Fruit fly (Drosophila melanogaster) whole organism, adult: Measurements from ENCODE around the gene Oatp33Eb.
A peak's percentile ranks its signal among the peaks of the same experiment; 100 is the strongest.

Source experiments
- CG11617 ChIP-seq: fragments of 200-800 bp; sonication (Bioruptor generic); optimal IDR thresholded peaks from 2 replicates; lab custom pipeline; 2017; ENCODE audit warnings: mild to moderate bottlenecking, missing biosample characterization, missing genetic modification reagents, missing genetic modification characterization
- CG12768 ChIP-seq: fragments of 200-800 bp; sonication (Bioruptor generic); optimal IDR thresholded peaks from 2 replicates; lab custom pipeline; 2017; ENCODE audit warnings: missing biosample characterization, missing genetic modification characterization, mild to moderate bottlenecking, moderate library complexity, missing genetic modification reagents
- CG14711 ChIP-seq: fragments of 200-800 bp; sonication (Bioruptor generic); optimal IDR thresholded peaks from 2 replicates; lab custom pipeline; 2018; ENCODE audit warnings: missing biosample characterization, mild to moderate bottlenecking, missing genetic modification characterization, moderate library complexity
- CG1620 ChIP-seq: fragments of 200-800 bp; sonication (Bioruptor generic); optimal IDR thresholded peaks from 2 replicates; lab custom pipeline; 2016; ENCODE audit warnings: missing biosample characterization, missing genetic modification characterization
- CG33017 ChIP-seq: fragments of 200-800 bp; sonication (Bioruptor generic); optimal IDR thresholded peaks from 2 replicates; lab custom pipeline; 2018; ENCODE audit warnings: missing biosample characterization, mild to moderate bottlenecking, missing genetic modification characterization, moderate library complexity
- CG5204 ChIP-seq: fragments of 200-800 bp; sonication (Bioruptor generic); optimal IDR thresholded peaks from 2 replicates; lab custom pipeline; 2016; ENCODE audit warnings: missing biosample characterization, missing genetic modification characterization
- CG7045 ChIP-seq: fragments of 200-800 bp; sonication (Bioruptor generic); optimal IDR thresholded peaks from 2 replicates; lab custom pipeline; 2017; ENCODE audit warnings: missing biosample characterization, mild to moderate bottlenecking, missing genetic modification characterization
- CG7101 ChIP-seq: fragments of 200-800 bp; sonication (Bioruptor generic); optimal IDR thresholded peaks from 2 replicates; lab custom pipeline; 2018; ENCODE audit warnings: missing biosample characterization, mild to moderate bottlenecking, missing genetic modification characterization, moderate library complexity
- Clk ChIP-seq: fragments of 200-800 bp; sonication (Bioruptor generic); optimal IDR thresholded peaks from 2 replicates; lab custom pipeline; 2017; ENCODE audit warnings: missing biosample characterization, missing genetic modification characterization
- Crg-1 ChIP-seq: fragments of 200-800 bp; sonication (Bioruptor generic); optimal IDR thresholded peaks from 2 replicates; lab custom pipeline; 2016; ENCODE audit warnings: missing biosample characterization, missing genetic modification characterization
- Hr96 ChIP-seq: fragments of 200-800 bp; sonication (Bioruptor generic); optimal IDR thresholded peaks from 2 replicates; lab custom pipeline; 2016; ENCODE audit warnings: missing biosample characterization, missing genetic modification characterization
- Mnt ChIP-seq: fragments of 200-800 bp; sonication (Bioruptor generic); optimal IDR thresholded peaks from 2 replicates; lab custom pipeline; 2016; ENCODE audit warnings: missing biosample characterization, mild to moderate bottlenecking, missing genetic modification characterization
- bab1 ChIP-seq: fragments of 200-800 bp; sonication (Bioruptor generic); optimal IDR thresholded peaks from 3 replicates; lab custom pipeline; 2019; ENCODE audit warnings: missing biosample characterization, mild to moderate bottlenecking, missing genetic modification characterization, moderate library complexity
- cic ChIP-seq: fragments of 200-800 bp; sonication (Bioruptor generic); optimal IDR thresholded peaks from 2 replicates; lab custom pipeline; 2017; ENCODE audit warnings: missing biosample characterization, mild to moderate bottlenecking, missing genetic modification characterization, moderate library complexity
- cnc ChIP-seq, 2 experiments: fragments of >200 bp; optimal IDR thresholded peaks; 2 replicates each; lab custom pipeline; 2017
- kay ChIP-seq: fragments of 200-800 bp; sonication (Bioruptor generic); peaks from one replicate; lab custom pipeline; 2016; ENCODE audit warnings: missing biosample characterization, missing genetic modification characterization, borderline replicate concordance
- ovo ChIP-seq: fragments of 200-800 bp; sonication (Bioruptor generic); optimal IDR thresholded peaks from 2 replicates; lab custom pipeline; 2016; ENCODE audit warnings: missing biosample characterization, missing genetic modification characterization
- pad ChIP-seq: fragments of 200-800 bp; sonication (Bioruptor generic); optimal IDR thresholded peaks from 3 replicates; lab custom pipeline; 2017; ENCODE audit warnings: missing biosample characterization, missing genetic modification characterization, mild to moderate bottlenecking, moderate library complexity, missing genetic modification reagents
- tj ChIP-seq: fragments of 200-800 bp; sonication (Bioruptor generic); optimal IDR thresholded peaks from 3 replicates; lab custom pipeline; 2017; ENCODE audit warnings: missing biosample characterization, mild to moderate bottlenecking, missing genetic modification characterization, moderate library complexity
- toe ChIP-seq: fragments of 200-800 bp; sonication (Bioruptor generic); optimal IDR thresholded peaks from 2 replicates; lab custom pipeline; 2016; ENCODE audit warnings: missing biosample characterization, missing genetic modification characterization

Gene Oatp33Eb

DNA sequence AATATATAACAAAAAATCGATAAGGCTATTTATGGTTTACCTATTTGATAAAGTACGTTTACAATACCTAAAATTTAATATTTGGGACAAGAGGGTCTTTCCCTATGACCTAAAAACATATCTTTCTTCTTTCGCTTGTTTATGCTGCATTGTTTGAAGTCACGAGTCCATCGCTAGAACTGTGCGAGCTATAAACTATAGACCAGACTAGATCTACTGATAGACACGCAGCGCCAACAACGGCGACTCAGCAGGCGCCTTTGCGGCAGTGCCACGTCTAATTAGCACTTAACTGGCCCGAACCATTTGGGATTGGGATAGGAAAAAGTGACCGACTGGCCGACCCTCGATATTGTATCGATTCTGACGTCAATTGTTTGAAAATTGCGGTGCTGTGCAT lies 24.7 kb downstream of the Oatp33Eb start:
- TF ChIP-seq toe (GFP tag; lab: Kevin White, UChicago): no peak
- no peak for TF ChIP-seq Hr96

DNA sequence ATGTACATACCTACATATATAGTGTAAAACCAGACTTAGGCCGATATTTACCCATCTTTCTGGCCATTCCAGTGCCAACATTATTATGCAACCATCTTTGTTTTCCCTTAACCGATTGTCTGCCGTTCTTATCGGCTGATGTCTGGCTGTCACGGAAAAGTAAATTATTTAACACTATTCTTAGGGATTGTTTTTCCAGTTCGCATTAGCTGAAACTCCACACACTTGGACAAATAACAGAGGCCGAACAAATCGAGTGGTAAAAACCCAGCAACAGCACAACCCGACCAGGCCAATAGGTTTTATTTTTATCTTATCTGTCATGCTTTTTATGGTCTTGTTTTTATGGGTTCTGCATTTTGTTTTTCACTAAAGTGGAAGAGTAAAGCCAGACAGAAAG lies 25.3 kb downstream of the Oatp33Eb start:
- TF ChIP-seq CG5204 (GFP tag; lab: Kevin White, UChicago) (no peak), Mnt (GFP tag; lab: Kevin White, UChicago) (no peak), CG14711 (no peak), cnc (optimal IDR thresholded peaks at IDR 0.05; lab: Kevin White, UChicago) (no peak), tj (GFP tag; lab: Kevin White, UChicago) (no peak), CG1620 (GFP tag; lab: Kevin White, UChicago) (no peak)

DNA sequence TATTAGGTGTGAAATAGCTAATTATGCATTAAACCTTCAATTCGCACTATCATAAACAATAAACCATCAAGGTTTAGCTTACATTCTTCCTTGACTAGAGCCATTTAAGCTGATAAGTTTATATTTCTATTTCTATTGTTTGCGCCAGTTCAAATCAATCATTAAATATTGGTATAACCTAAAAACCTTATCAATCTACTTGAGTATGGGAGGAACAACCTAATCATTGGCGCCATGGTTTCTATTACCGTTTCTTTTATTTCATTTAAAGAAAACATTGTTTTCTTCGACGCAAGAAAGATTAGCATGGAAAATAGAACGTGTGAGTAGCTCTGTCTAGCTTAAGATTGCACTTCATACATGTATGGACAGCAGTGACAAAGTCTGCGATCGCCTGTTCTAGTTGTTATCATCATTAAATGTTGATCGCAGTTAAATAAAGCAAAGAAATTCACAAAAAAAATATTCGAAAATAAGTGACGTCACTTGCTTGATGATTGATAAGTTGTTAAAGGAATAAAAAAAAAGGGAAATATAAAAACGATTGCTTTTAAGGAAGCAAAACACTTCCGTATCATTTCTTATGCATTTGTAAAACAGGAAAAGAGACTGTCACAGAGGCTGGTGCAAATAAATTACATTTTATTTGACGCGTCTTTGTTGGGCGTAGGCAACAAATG lies 26.1 kb downstream of the Oatp33Eb start:
- TF ChIP-seq pad (GFP tag; lab: Kevin White, UChicago) (no peak), toe (GFP tag; lab: Kevin White, UChicago) (no peak), kay (GFP tag; lab: Kevin White, UChicago) (peak; percentile 68), CG33017 (no peak)

DNA sequence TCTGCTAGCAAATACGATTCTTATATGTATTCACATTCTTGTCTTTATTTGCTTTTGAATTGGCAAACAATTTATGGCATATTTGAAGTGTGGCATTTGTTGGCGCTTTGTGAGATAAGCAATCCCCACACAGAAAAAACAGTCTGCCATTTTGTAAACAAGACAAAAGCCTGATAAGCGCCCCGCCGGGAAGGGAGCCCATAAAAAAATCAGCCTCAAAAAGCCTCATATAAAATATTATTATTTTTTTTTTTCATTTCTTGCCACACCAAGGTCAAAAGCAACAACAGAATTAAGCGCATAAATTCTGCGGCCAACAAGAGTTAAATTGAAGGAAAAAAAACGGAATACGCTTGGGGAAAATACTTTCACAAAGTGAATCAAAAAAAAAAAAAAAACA lies 27.0 kb downstream of the Oatp33Eb start:
- TF ChIP-seq CG11617 (GFP tag; lab: Kevin White, UChicago) (peak; percentile 58), tj (GFP tag; lab: Kevin White, UChicago) (no peak), pad (GFP tag; lab: Kevin White, UChicago) (peak; percentile 37), bab1 (no peak), Crg-1 (GFP tag; lab: Kevin White, UChicago) (peak; percentile 39), Hr96 (no peak), Mnt (GFP tag; lab: Kevin White, UChicago) (peak; percentile 49), toe (GFP tag; lab: Kevin White, UChicago) (no peak), CG12768 (GFP tag; lab: Kevin White, UChicago) (peak; percentile 80), kay (GFP tag; lab: Kevin White, UChicago) (peak; percentile 89), CG14711 (peak; percentile 28), CG33017 (peak; percentile 67), Clk (no peak), CG1620 (GFP tag; lab: Kevin White, UChicago) (no peak), CG5204 (GFP tag; lab: Kevin White, UChicago) (no peak), CG7045 (GFP tag; lab: Kevin White, UChicago) (peak; percentile 56), cnc (optimal IDR thresholded peaks at IDR 0.05; lab: Kevin White, UChicago) (no peak), CG7101 (peak; percentile 62), cic (peak; percentile 90), ovo (GFP tag; lab: Kevin White, UChicago) (peak; percentile 57)

DNA sequence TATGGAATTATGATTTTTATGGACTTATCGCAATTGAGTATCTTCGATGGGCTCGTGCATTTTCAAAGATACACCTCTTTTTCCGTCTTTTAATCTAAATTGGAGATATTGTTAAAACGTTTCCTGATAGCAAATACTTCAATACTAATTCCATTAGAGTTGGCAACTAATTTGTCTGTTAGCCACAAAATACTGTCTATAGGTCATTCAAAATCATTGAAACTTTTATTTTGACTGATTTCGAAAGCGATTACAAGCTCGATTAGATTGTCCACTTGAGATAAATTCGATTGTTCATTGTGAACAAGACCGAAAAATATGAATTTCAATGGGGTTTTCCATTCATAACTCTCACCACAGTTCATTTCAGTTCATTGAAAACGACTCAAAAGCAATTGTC lies 27.8 kb downstream of the Oatp33Eb start:
- no peak for TF ChIP-seq CG7101
- peak; percentile 57 for TF ChIP-seq cic

DNA sequence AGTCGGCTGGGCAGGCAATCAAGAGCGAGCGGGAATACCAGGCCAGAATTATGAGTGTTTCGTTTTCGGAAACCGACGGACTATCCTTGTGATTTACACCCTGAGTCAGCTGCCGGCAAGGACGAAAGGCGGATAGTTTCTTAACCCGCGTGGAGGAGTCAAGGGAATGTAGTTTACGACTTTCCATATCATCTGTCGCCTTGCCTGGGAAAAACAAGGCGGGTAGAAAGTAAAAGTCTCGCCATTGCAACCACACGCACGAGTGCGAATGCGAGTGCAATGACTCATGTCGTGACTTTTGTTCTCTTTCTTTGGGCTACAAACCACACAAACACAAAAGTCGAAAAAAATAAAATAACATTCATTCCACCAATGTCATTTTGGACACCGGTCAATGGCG lies 30.2 kb downstream of the Oatp33Eb start:
- no peak for TF ChIP-seq bab1
- no peak for TF ChIP-seq CG7045 (GFP tag; lab: Kevin White, UChicago)
- no peak for TF ChIP-seq CG7101

DNA sequence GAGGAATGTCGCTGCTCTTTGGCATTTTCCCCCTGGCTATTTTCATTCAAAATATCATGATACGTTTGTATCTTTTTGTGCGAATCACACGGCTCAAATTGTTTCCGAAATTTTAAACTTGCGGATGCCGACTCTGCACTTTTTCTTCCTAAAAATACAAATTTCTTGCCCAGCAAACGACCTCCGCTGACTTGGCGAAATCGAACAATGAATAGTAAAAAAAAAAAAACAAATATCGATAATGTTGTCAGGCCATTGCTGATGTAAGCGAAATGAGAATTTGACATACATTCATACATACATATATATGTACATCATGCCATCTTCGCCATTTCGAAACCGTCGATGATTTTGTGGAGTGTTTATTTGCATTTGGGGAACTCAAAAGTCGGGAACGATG lies 31.7 kb downstream of the Oatp33Eb start:
- TF ChIP-seq CG12768 (GFP tag; lab: Kevin White, UChicago) (no peak), Crg-1 (GFP tag; lab: Kevin White, UChicago) (no peak), CG11617 (GFP tag; lab: Kevin White, UChicago) (no peak), cnc (optimal IDR thresholded peaks at IDR 0.05; lab: Kevin White, UChicago) (no peak), CG7045 (GFP tag; lab: Kevin White, UChicago) (no peak), ovo (GFP tag; lab: Kevin White, UChicago) (no peak), CG5204 (GFP tag; lab: Kevin White, UChicago) (no peak), kay (GFP tag; lab: Kevin White, UChicago) (no peak), bab1 (peak; percentile 6), toe (GFP tag; lab: Kevin White, UChicago) (no peak), tj (GFP tag; lab: Kevin White, UChicago) (peak; percentile 98), cic (no peak), CG33017 (no peak)

DNA sequence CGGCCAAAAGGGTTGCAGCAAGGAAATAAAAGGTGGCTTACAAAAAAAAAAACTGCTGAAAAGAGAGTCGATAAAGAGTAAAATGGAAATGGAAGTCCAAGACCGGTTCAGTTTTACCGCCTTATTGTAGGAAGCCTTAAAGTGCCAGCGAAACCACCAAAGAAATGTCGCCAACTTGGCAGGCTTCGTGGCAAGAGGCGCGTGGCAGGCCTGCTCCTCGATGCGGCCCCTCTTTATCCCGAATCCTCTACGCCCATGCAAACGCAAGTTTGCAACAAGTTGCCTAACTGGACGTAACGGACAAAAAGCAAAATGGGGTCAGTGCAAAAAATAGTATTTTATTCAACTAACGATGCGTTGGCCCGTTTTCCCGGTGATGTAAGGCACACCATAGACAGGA lies 32.6 kb downstream of the Oatp33Eb start:
- TF ChIP-seq CG5204 (GFP tag; lab: Kevin White, UChicago): no peak
- no peak for TF ChIP-seq bab1
- no peak for TF ChIP-seq cnc (optimal IDR thresholded peaks at IDR 0.05; lab: Kevin White, UChicago)
- TF ChIP-seq Mnt (GFP tag; lab: Kevin White, UChicago): no peak
- TF ChIP-seq CG7045 (GFP tag; lab: Kevin White, UChicago): no peak
- no peak for TF ChIP-seq kay (GFP tag; lab: Kevin White, UChicago)
- no peak for TF ChIP-seq CG14711
- no peak for TF ChIP-seq Crg-1 (GFP tag; lab: Kevin White, UChicago)
